Worm (Caenorhabditis elegans): Measurements from ENCODE around the gene dod-23.

The dod-23 gene

DNA sequence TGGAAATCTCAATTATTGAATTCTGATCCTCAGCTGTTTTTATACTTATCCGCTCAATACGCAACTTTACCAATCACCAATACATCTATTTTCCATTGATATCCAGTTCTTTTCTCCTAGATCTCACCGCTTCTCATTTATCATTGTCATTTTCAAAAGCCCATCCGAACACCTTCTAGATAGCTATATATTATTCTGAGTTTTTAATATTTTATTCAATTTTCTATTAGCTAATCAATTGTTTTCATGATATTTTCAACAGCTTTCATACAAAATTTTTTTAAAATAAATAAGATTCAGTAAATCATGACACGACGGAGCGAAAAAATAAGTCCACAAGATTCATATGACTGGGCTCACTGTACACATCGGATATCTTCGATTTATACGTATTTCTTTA lies 17.8 kb downstream of the dod-23 start, which contains the start of gene F49E12.12:
TSS of gene F49E12.12 (plus strand) at position 301 of the 400 bp plus-strand sequence.
- TF ChIP-seq ceh-100 (GFP tag; IDR thresholded peaks at IDR 0.05) (no peak), Y56A3A.18 (GFP tag; IDR thresholded peaks at IDR 0.05) (no peak), Y53F4B.3 (GFP tag; IDR thresholded peaks at IDR 0.05) (no peak), rcor-1 (GFP tag; IDR thresholded peaks at IDR 0.05) (no peak), mes-4 (tag; optimal IDR thresholded peaks at IDR 0.05) (no peak), pbrm-1 (GFP tag; IDR thresholded peaks at IDR 0.05) (no peak), sea-2 (GFP tag; IDR thresholded peaks at IDR 0.05) (no peak), lsy-27 (tag; optimal IDR thresholded peaks at IDR 0.05; ENCODE audit: borderline replicate concordance, insufficient read depth) (no peak)

DNA sequence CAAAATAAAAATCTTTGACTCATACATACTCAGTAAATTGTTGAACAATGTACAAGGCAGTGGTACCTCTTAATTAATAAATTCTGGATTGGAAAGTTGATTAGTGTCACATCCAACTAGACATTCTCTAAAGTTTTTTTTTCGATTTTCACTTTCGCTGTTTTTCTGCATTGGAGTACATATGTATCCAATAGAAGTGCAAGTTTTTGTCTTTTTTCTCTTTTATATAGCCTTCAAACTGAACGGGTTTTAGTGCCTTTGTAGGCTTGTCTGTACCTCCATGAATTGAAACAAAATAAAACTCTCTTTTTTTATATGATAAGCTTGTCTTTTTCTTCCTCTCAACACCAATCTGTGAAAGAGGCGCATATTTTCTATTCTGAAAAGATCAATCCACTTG lies 18.8 kb downstream of the dod-23 start:
- no peak for TF ChIP-seq snpc-1.3 (tag; optimal IDR thresholded peaks at IDR 0.05; ENCODE audit: insufficient read depth)
- TF ChIP-seq B0261.1 (tag; optimal IDR thresholded peaks at IDR 0.05) = no peak
- no peak for TF ChIP-seq let-607 (tag; optimal IDR thresholded peaks at IDR 0.05)
- TF ChIP-seq hlh-26 (GFP tag; conservative IDR thresholded peaks at IDR 0.05) = no peak
- no peak for TF ChIP-seq dox-1 (GFP tag; IDR thresholded peaks at IDR 0.05)
- TF ChIP-seq egl-18 (GFP tag; IDR thresholded peaks at IDR 0.05) = no peak
- no peak for TF ChIP-seq lin-40 (tag; optimal IDR thresholded peaks at IDR 0.05)
- no peak for TF ChIP-seq lsl-1 (GFP tag; optimal IDR thresholded peaks at IDR 0.05)
- TF ChIP-seq tbx-9 (tag; optimal IDR thresholded peaks at IDR 0.05; ENCODE audit: borderline replicate concordance) = no peak
- TF ChIP-seq ceh-27 (GFP tag; optimal IDR thresholded peaks at IDR 0.05) = no peak

- TF ChIP-seq cebp-2 (GFP tag; IDR thresholded peaks at IDR 0.05) (no peak), atf-7 (tag; optimal IDR thresholded peaks at IDR 0.05) (no peak), lin-35 (GFP tag; optimal IDR thresholded peaks at IDR 0.05) (no peak), T07F8.4 (tag; optimal IDR thresholded peaks at IDR 0.05) (no peak), F22D6.2 (tag; optimal IDR thresholded peaks at IDR 0.05) (no peak), pha-4 (tag; optimal IDR thresholded peaks at IDR 0.05) (no peak), madf-3 (GFP tag; IDR thresholded peaks at IDR 0.05) (no peak), F57A8.1 (GFP tag; optimal IDR thresholded peaks at IDR 0.05) (no peak), tlf-1 (GFP tag; optimal IDR thresholded peaks at IDR 0.05) (no peak), Y79H2A.3 (GFP tag; conservative IDR thresholded peaks at IDR 0.05) (no peak), K12H6.12 (tag; optimal IDR thresholded peaks at IDR 0.05) (no peak), snpc-1.3 (tag; optimal IDR thresholded peaks at IDR 0.05; ENCODE audit: insufficient read depth) (no peak), F52B5.7 (tag; optimal IDR thresholded peaks at IDR 0.05) (no peak), aptf-2 (GFP tag; conservative IDR thresholded peaks at IDR 0.05) (no peak), dpff-1 (tag; optimal IDR thresholded peaks at IDR 0.05) (no peak), F37B4.10 (GFP tag; IDR thresholded peaks at IDR 0.05) (no peak), lag-1 (GFP tag; IDR thresholded peaks at IDR 0.05) (no peak), die-1 (tag; optimal IDR thresholded peaks at IDR 0.05) (no peak)
These were observed 21.2 kb downstream of the dod-23 start for ce11 chrII:8377722-8378121.

DNA sequence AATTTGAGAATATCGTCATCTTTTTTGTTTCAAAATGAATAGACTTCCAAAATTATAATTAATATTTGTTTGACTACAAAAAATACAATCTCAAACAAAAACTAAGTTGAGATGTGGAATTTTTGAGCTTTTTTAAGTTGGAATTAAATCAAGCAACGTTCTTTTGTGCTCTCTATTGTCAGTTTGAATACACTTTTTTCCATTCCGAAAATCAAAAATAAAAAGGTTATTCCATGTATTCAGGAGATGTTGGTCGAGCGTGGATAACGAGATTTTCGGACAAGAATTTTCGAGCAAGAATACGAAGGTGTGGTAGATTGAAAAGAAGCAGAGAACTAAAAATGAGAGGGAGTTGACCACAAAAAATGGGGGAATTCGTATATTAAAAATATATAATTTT lies 28.8 kb downstream of the dod-23 start:
- TF ChIP-seq chd-7 (tag; optimal IDR thresholded peaks at IDR 0.05) (no peak), dox-1 (GFP tag; IDR thresholded peaks at IDR 0.05) (no peak), efl-1 (GFP tag; optimal IDR thresholded peaks at IDR 0.05) (no peak), repo-1 (tag; optimal IDR thresholded peaks at IDR 0.05) (no peak)
